Worm (Caenorhabditis elegans): ENCODE measurements around the gene aqp-4.

ce11 chrV:9711174-9711573 is 26.2 kb upstream of the aqp-4 start:
- TF ChIP-seq nhr-12 (tag; optimal IDR thresholded peaks at IDR 0.05) (no peak), nhr-28 (tag; optimal IDR thresholded peaks at IDR 0.05) (no peak), nhr-2 (tag; optimal IDR thresholded peaks at IDR 0.05) (no peak), ces-1 (GFP tag; optimal IDR thresholded peaks at IDR 0.05) (no peak), ztf-11 (tag; optimal IDR thresholded peaks at IDR 0.05) (no peak), blmp-1 (tag; optimal IDR thresholded peaks at IDR 0.05) (no peak), sptf-1 (tag; optimal IDR thresholded peaks at IDR 0.05) (no peak), unc-39 (tag; optimal IDR thresholded peaks at IDR 0.05) (no peak)

Measured in whole organism, mixed stage, embryonic.